Worm (Caenorhabditis elegans): ENCODE measurements around the gene F45C12.17.

DNA sequence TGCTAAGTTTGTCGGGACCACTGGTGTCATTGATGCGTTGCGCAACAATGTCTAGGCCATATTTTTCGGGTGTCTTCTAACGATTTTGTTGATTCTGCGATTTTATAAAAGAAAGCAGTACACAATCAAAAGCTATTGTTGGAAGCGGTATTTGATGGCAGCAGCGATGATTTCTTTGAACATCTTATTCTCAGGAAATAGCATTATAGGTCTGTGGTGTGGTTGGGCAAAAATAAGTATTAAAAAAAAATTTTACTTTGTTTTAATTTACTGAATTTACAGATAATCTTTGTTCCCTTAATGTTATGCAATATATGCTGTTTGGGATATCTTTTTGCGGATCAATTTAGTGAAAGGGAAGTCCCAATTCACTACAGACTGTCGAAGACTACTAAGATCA lies 31.1 kb downstream of the F45C12.17 start, which contains the start of gene F36H5.10:
- TF ChIP-seq hmg-4 (GFP tag; optimal IDR thresholded peaks at IDR 0.05) (no peak), ama-1 (optimal IDR thresholded peaks at IDR 0.05) (no peak), scrt-1 (GFP tag; IDR thresholded peaks at IDR 0.05) (no peak), ceh-13 (GFP tag; optimal IDR thresholded peaks at IDR 0.05) (no peak), hmbx-1 (tag; optimal IDR thresholded peaks at IDR 0.05) (no peak), hnd-1 (tag; optimal IDR thresholded peaks at IDR 0.05) (no peak), tbx-11 (GFP tag; IDR thresholded peaks at IDR 0.05) (no peak)
